Fruit fly (Drosophila melanogaster) whole organism, pupa: ENCODE results near the gene PpD6.

ENCODE experiments used
- CG13204 ChIP-seq: fragments of 200-800 bp; sonication (Bioruptor generic); optimal IDR thresholded peaks from 2 replicates; lab custom pipeline; 2018; ENCODE audit warnings: missing biosample characterization, mild to moderate bottlenecking, missing genetic modification characterization, moderate library complexity
- CG17806 ChIP-seq: fragments of 200-800 bp; sonication (Bioruptor generic); optimal IDR thresholded peaks from 2 replicates; lab custom pipeline; 2018; ENCODE audit warnings: missing biosample characterization, mild to moderate bottlenecking, missing genetic modification characterization, moderate library complexity
- CG32121 ChIP-seq: fragments of 200-800 bp; sonication (Bioruptor generic); IDR thresholded peaks from 2 replicates; pipeline ENCODE4 v1.3.6; 2022; ENCODE audit warnings: missing biosample characterization, missing genetic modification characterization
- CG34367 ChIP-seq: fragments of 200-800 bp; sonication (Bioruptor generic); optimal IDR thresholded peaks from 2 replicates; lab custom pipeline; 2018; ENCODE audit warnings: missing biosample characterization, mild to moderate bottlenecking, missing genetic modification characterization
- CG8159 ChIP-seq: fragments of 200-800 bp; sonication (Bioruptor generic); optimal IDR thresholded peaks from 3 replicates; lab custom pipeline; 2018; ENCODE audit warnings: missing biosample characterization, mild to moderate bottlenecking, missing genetic modification characterization, moderate library complexity
- CG8301 ChIP-seq: fragments of 200-800 bp; sonication (Bioruptor generic); optimal IDR thresholded peaks from 2 replicates; lab custom pipeline; 2018; ENCODE audit warnings: missing biosample characterization, mild to moderate bottlenecking, missing genetic modification characterization
- CG9948 ChIP-seq: fragments of 200-800 bp; sonication (Bioruptor generic); optimal IDR thresholded peaks from 2 replicates; lab custom pipeline; 2018; ENCODE audit warnings: missing biosample characterization, mild to moderate bottlenecking, missing genetic modification characterization, moderate library complexity
- Ets98B ChIP-seq: fragments of 200-800 bp; sonication (Bioruptor generic); IDR thresholded peaks from 2 replicates; pipeline ENCODE4 v1.3.6; 2022; ENCODE audit warnings: missing biosample characterization, missing genetic modification characterization
- Snoo ChIP-seq: fragments of 200-800 bp; sonication (Bioruptor generic); optimal IDR thresholded peaks from 3 replicates; lab custom pipeline; 2017; ENCODE audit warnings: missing biosample characterization, mild to moderate bottlenecking, missing genetic modification characterization, inconsistent platforms
- fd96Ca ChIP-seq: fragments of 200-800 bp; sonication (Bioruptor generic); IDR thresholded peaks from 3 replicates; pipeline ENCODE4 v1.3.6; 2022; ENCODE audit warnings: missing biosample characterization, missing genetic modification characterization

DNA sequence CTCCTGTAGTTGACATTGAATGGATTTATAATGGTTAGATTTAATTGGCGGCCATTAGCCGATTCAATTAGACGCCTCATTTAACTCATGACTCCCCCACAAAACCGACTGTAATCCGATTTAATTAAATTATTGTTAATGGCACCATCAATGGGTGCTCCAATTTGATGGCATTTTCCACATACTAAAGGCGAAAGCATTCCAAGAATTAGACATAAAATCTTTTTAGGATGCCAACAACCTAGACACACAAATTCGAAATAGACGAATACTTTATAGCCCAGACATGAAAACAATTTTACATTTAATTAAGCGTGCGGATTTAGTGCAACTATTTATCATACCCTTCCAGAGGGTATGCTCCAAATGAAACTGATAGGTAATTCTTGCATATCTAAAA lies 9.5 kb upstream of the PpD6 start:
- TF ChIP-seq CG8159 (tag; lab: Kevin White, UChicago) (no peak), CG8301 (no peak), CG34367 (tag; lab: Kevin White, UChicago) (no peak), fd96Ca (no peak), CG13204 (GFP tag; lab: Kevin White, UChicago) (no peak), CG9948 (tag; lab: Kevin White, UChicago) (no peak), CG17806 (tag; lab: Kevin White, UChicago) (no peak), CG32121 (GFP tag; lab: Robert Waterston, UW) (no peak), Snoo (tag; lab: Kevin White, UChicago) (no peak), Ets98B (GFP tag; lab: Robert Waterston, UW) (no peak)
